Fruit fly (Drosophila melanogaster): ENCODE results near the gene Coq4.

Gene Coq4

DNA sequence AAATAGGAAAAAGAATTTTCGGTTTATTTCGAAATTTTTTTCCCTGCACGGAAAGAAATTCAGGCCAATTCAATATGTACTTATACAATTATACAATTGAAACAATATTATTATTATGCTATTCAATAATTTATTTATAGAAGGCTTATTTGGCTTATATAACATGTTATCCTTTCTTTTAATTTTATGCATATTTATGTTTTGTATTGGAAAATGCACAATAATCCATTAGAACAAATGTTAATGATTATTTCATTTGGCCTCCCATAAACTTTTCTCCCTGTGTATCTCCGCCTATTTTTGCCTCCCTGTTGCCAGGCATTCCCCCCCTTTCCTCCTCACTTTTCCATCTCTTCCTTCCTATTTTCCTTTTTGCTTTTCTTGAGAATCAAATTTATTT is 14.5 kb upstream of the Coq4 start (continued):
- TF ChIP-seq CG32772 (GFP tag; IDR thresholded peaks at IDR 0.05) (0 out of 2 replicates have a peak, but pooled peaks have one; percentile 27), nom (GFP tag; optimal IDR thresholded peaks at IDR 0.05) (no peak), inv (GFP tag; IDR thresholded peaks at IDR 0.05; ENCODE audit: partially characterized antibody) (no peak), sens-2 (GFP tag; IDR thresholded peaks at IDR 0.05) (no peak), vvl (GFP tag; IDR thresholded peaks at IDR 0.05) (peak; percentile 33; the same call in 1 of the 2 replicates), CG6683 (GFP tag; optimal IDR thresholded peaks at IDR 0.05) (no peak), CG6689 (GFP tag; IDR thresholded peaks at IDR 0.05) (peak; percentile 38), Mad (GFP tag; optimal IDR thresholded peaks at IDR 0.05) (no peak), Hr3 (GFP tag; optimal IDR thresholded peaks at IDR 0.05) (peak; percentile 14), crol (GFP tag; IDR thresholded peaks at IDR 0.05) (no peak), fd96Cb (tag; optimal IDR thresholded peaks at IDR 0.05) (no peak), Dref (GFP tag; IDR thresholded peaks at IDR 0.05) (no peak), CG9609 (GFP tag; optimal IDR thresholded peaks at IDR 0.05) (no peak), dysf (GFP tag; IDR thresholded peaks at IDR 0.05) (peak; percentile 47; the same call in 1 of the 3 replicates), CG5245 (GFP tag; optimal IDR thresholded peaks at IDR 0.05) (no peak), caup (GFP tag; optimal IDR thresholded peaks at IDR 0.05; ENCODE audit: severe bottlenecking) (peak; percentile 3), onecut (GFP tag; IDR thresholded peaks at IDR 0.05) (no peak), gro (GFP tag; optimal IDR thresholded peaks at IDR 0.05) (no peak), CG17829 (tag; optimal IDR thresholded peaks at IDR 0.05) (peak; percentile 17), yki (optimal IDR thresholded peaks at IDR 0.05) (no peak), Bgb (GFP tag; IDR thresholded peaks at IDR 0.05; ENCODE audit: partially characterized antibody) (no peak), jigr1 (GFP tag; IDR thresholded peaks at IDR 0.05) (no peak), abd-A (tag; optimal IDR thresholded peaks at IDR 0.05) (no peak), CG3065 (GFP tag; optimal IDR thresholded peaks at IDR 0.05) (no peak), HmgZ (tag; optimal IDR thresholded peaks at IDR 0.05) (no peak), CG8388 (GFP tag; optimal IDR thresholded peaks at IDR 0.05) (no peak), CG9797 (GFP tag; optimal IDR thresholded peaks at IDR 0.05) (no peak), Side (GFP tag; optimal IDR thresholded peaks at IDR 0.05) (no peak), gce (GFP tag; IDR thresholded peaks at IDR 0.05) (no peak), CG12391 (tag; optimal IDR thresholded peaks at IDR 0.05) (peak; percentile 34), CG33213 (GFP tag; optimal IDR thresholded peaks at IDR 0.05) (no peak), corto (GFP tag; optimal IDR thresholded peaks at IDR 0.05) (no peak), CG12236 (GFP tag; optimal IDR thresholded peaks at IDR 0.05) (no peak), D (optimal IDR thresholded peaks at IDR 0.05) (no peak), D (GFP tag; optimal IDR thresholded peaks at IDR 0.05) (no peak), CG9727 (GFP tag; optimal IDR thresholded peaks at IDR 0.05) (peak; percentile 54), ERR (GFP tag; optimal IDR thresholded peaks at IDR 0.05) (no peak), ara (GFP tag; IDR thresholded peaks at IDR 0.05) (no peak), repo (GFP tag; optimal IDR thresholded peaks at IDR 0.05) (no peak), her (GFP tag; optimal IDR thresholded peaks at IDR 0.05) (no peak), maf-S (GFP tag; optimal IDR thresholded peaks at IDR 0.05) (no peak), YL-1 (GFP tag; optimal IDR thresholded peaks at IDR 0.05) (no peak), CG2129 (GFP tag; IDR thresholded peaks at IDR 0.05; ENCODE audit: partially characterized antibody) (no peak), mld (GFP tag; IDR thresholded peaks at IDR 0.05; ENCODE audit: partially characterized antibody) (no peak), hkb (optimal IDR thresholded peaks at IDR 0.05) (no peak), hkb (GFP tag; IDR thresholded peaks at IDR 0.05) (peak; percentile 26; the same call in 1 of the 2 replicates), stwl (tag; optimal IDR thresholded peaks at IDR 0.05) (no peak), gcm (GFP tag; optimal IDR thresholded peaks at IDR 0.05) (no peak), al (GFP tag; IDR thresholded peaks at IDR 0.05) (no peak), HLH3B (GFP tag; IDR thresholded peaks at IDR 0.05) (0 out of 2 replicates have a peak, but pooled peaks have one; percentile 19), CG13894 (tag; optimal IDR thresholded peaks at IDR 0.05) (no peak), CG8089 (GFP tag; optimal IDR thresholded peaks at IDR 0.05) (no peak), Spps (tag; optimal IDR thresholded peaks at IDR 0.05) (no peak)
